Fruit fly (Drosophila melanogaster) whole organism, embryonic: ENCODE data around the gene Kah.

ENCODE experiments used
- Adf1 ChIP-seq: fragments of 200-800 bp; sonication (Bioruptor generic); IDR thresholded peaks from 2 replicates; pipeline ENCODE4 v1.3.6; 2022; ENCODE audit warnings: missing biosample characterization, missing genetic modification characterization
- Aef1 ChIP-seq: fragments of 200-800 bp; sonication (Bioruptor generic); IDR thresholded peaks from 3 replicates; pipeline ENCODE4 v1.3.6; 2022; ENCODE audit warnings: missing biosample characterization, missing genetic modification characterization
- Antp ChIP-seq: fragments of 200-800 bp; sonication (Bioruptor generic); optimal IDR thresholded peaks from 3 replicates; lab custom pipeline; 2016; ENCODE audit warnings: missing biosample characterization, missing genetic modification characterization
- B-H1 ChIP-seq: fragments of 200-800 bp; sonication (Bioruptor generic); IDR thresholded peaks from 3 replicates; pipeline ENCODE4 v1.3.6; 2022; ENCODE audit warnings: missing biosample characterization, missing genetic modification characterization
- B-H2 ChIP-seq: fragments of 200-800 bp; sonication (Bioruptor generic); optimal IDR thresholded peaks from 2 replicates; lab custom pipeline; 2018; ENCODE audit warnings: missing biosample characterization, mild to moderate bottlenecking, missing genetic modification characterization
- Bgb ChIP-seq: fragments of 200-800 bp; sonication (Bioruptor generic); IDR thresholded peaks from 2 replicates; pipeline ENCODE4 v1.3.6; 2022; ENCODE audit warnings: missing biosample characterization, missing genetic modification characterization; ENCODE audit not compliant: partially characterized antibody
- C15 ChIP-seq: fragments of 200-800 bp; sonication (Bioruptor generic); IDR thresholded peaks from 3 replicates; pipeline ENCODE4 v1.3.6; 2022; ENCODE audit warnings: missing biosample characterization, missing genetic modification characterization
- CG10274 ChIP-seq: fragments of 200-800 bp; sonication (Bioruptor generic); optimal IDR thresholded peaks from 3 replicates; lab custom pipeline; 2017; ENCODE audit warnings: missing biosample characterization, mild to moderate bottlenecking, missing genetic modification characterization
- CG10543 ChIP-seq: fragments of 200-800 bp; sonication (Bioruptor generic); optimal IDR thresholded peaks from 3 replicates; lab custom pipeline; 2017; ENCODE audit warnings: missing biosample characterization, mild to moderate bottlenecking, missing genetic modification characterization, moderate library complexity
- CG11247 ChIP-seq: fragments of 200-800 bp; sonication (Bioruptor generic); IDR thresholded peaks from 2 replicates; pipeline ENCODE4 v1.3.6; 2022; ENCODE audit warnings: missing biosample characterization, missing genetic modification characterization
- CG12769 ChIP-seq: fragments of 200-800 bp; sonication (Bioruptor generic); optimal IDR thresholded peaks from 2 replicates; lab custom pipeline; 2019; ENCODE audit warnings: missing biosample characterization, mild to moderate bottlenecking, missing genetic modification characterization, moderate library complexity
- CG13296 ChIP-seq: fragments of 200-800 bp; sonication (Bioruptor generic); optimal IDR thresholded peaks from 3 replicates; lab custom pipeline; 2018; ENCODE audit warnings: missing biosample characterization, mild to moderate bottlenecking, missing genetic modification characterization
- CG13894 ChIP-seq: fragments of 200-800 bp; sonication (Bioruptor generic); optimal IDR thresholded peaks from 3 replicates; lab custom pipeline; 2018; ENCODE audit warnings: missing biosample characterization, mild to moderate bottlenecking, missing genetic modification characterization, moderate library complexity
- CG15514 ChIP-seq: fragments of 200-800 bp; sonication (Bioruptor generic); optimal IDR thresholded peaks from 3 replicates; lab custom pipeline; 2017; ENCODE audit warnings: missing biosample characterization, missing genetic modification characterization, mild to moderate bottlenecking, moderate library complexity, missing genetic modification reagents
- CG30020 ChIP-seq: fragments of 200-800 bp; optimal IDR thresholded peaks from 2 replicates; lab custom pipeline; 2019; ENCODE audit warnings: missing biosample characterization, mild to moderate bottlenecking, missing genetic modification characterization, moderate library complexity
- CG3281 ChIP-seq: fragments of 200-800 bp; sonication (Bioruptor generic); optimal IDR thresholded peaks from 3 replicates; lab custom pipeline; 2017; ENCODE audit warnings: missing biosample characterization, mild to moderate bottlenecking, missing genetic modification characterization
- CG34376 ChIP-seq: fragments of 200-800 bp; sonication (Bioruptor generic); optimal IDR thresholded peaks from 2 replicates; lab custom pipeline; 2018; ENCODE audit warnings: missing biosample characterization, mild to moderate bottlenecking, missing genetic modification characterization
- CG4360 ChIP-seq: fragments of 200-800 bp; sonication (Bioruptor generic); IDR thresholded peaks from 2 replicates; pipeline ENCODE4 v1.3.6; 2022; ENCODE audit warnings: missing biosample characterization, missing genetic modification characterization
- CG7928 ChIP-seq: fragments of 200-800 bp; sonication (Bioruptor generic); optimal IDR thresholded peaks from 2 replicates; lab custom pipeline; 2017; ENCODE audit warnings: missing biosample characterization, mild to moderate bottlenecking, missing genetic modification characterization
- CG8281 ChIP-seq: fragments of 200-800 bp; sonication (Bioruptor generic); optimal IDR thresholded peaks from 2 replicates; lab custom pipeline; 2018; ENCODE audit warnings: missing biosample characterization, mild to moderate bottlenecking, missing genetic modification characterization, moderate library complexity
- Deaf1 ChIP-seq: fragments of 200-800 bp; optimal IDR thresholded peaks from 3 replicates; lab custom pipeline; 2019; ENCODE audit warnings: missing biosample characterization, mild to moderate bottlenecking, missing genetic modification characterization, moderate library complexity
- Elba2 ChIP-seq: fragments of 200-800 bp; sonication (Bioruptor generic); optimal IDR thresholded peaks from 3 replicates; lab custom pipeline; 2016; ENCODE audit warnings: missing biosample characterization, missing genetic modification characterization
- Fer2 ChIP-seq: fragments of 200-800 bp; sonication (Bioruptor generic); optimal IDR thresholded peaks from 2 replicates; lab custom pipeline; 2018; ENCODE audit warnings: missing biosample characterization, mild to moderate bottlenecking, missing genetic modification characterization, moderate library complexity
- Hand ChIP-seq: fragments of 200-800 bp; sonication (Bioruptor generic); optimal IDR thresholded peaks from 2 replicates; lab custom pipeline; 2017; ENCODE audit warnings: mild to moderate bottlenecking, missing biosample characterization, missing genetic modification reagents, missing genetic modification characterization
- NFAT ChIP-seq: fragments of 200-800 bp; sonication (Bioruptor generic); IDR thresholded peaks from 2 replicates; pipeline ENCODE4 v1.3.6; 2022; ENCODE audit warnings: missing biosample characterization, missing genetic modification characterization
- Pdp1 ChIP-seq, 2 experiments: fragments of 200-800 bp; sonication (Bioruptor generic); optimal IDR thresholded peaks; 3 replicates each; lab custom pipeline; 2016; ENCODE audit warnings: missing biosample characterization in 2 of 2, missing genetic modification characterization in 2 of 2, mild to moderate bottlenecking in 1 of 2, moderate library complexity in 1 of 2
- Rfx ChIP-seq: fragments of 200-800 bp; sonication (Bioruptor generic); IDR thresholded peaks from 2 replicates; pipeline ENCODE4 v1.3.6; 2022; ENCODE audit warnings: missing biosample characterization, missing genetic modification characterization
- ab ChIP-seq: fragments of 200-800 bp; sonication (Bioruptor generic); optimal IDR thresholded peaks from 2 replicates; lab custom pipeline; 2016; ENCODE audit warnings: missing biosample characterization, missing genetic modification characterization
- abd-A ChIP-seq: fragments of 200-800 bp; sonication (Bioruptor generic); optimal IDR thresholded peaks from 3 replicates; lab custom pipeline; 2019; ENCODE audit warnings: missing biosample characterization, mild to moderate bottlenecking, missing genetic modification characterization, moderate library complexity
- bbx ChIP-seq: fragments of 200-800 bp; sonication (Bioruptor generic); IDR thresholded peaks from 2 replicates; pipeline ENCODE4 v1.3.6; 2022; ENCODE audit warnings: missing biosample characterization, missing genetic modification characterization; ENCODE audit not compliant: partially characterized antibody
- cas ChIP-seq: fragments of 200-800 bp; sonication (Bioruptor generic); IDR thresholded peaks from 2 replicates; pipeline ENCODE4 v1.3.6; 2022; ENCODE audit warnings: missing biosample characterization, missing genetic modification characterization
- caup ChIP-seq: fragments of 200-800 bp; sonication (Bioruptor generic); optimal IDR thresholded peaks from 3 replicates; lab custom pipeline; 2017; ENCODE audit warnings: missing biosample characterization, mild to moderate bottlenecking, missing genetic modification characterization, moderate library complexity; ENCODE audit not compliant: severe bottlenecking
- chm ChIP-seq: fragments of 200-800 bp; sonication (Bioruptor generic); IDR thresholded peaks from 2 replicates; pipeline ENCODE4 v1.3.6; 2022; ENCODE audit warnings: missing biosample characterization, missing genetic modification characterization
- gsb ChIP-seq: fragments of 200-800 bp; sonication (Bioruptor generic); IDR thresholded peaks from 2 replicates; pipeline ENCODE4 v1.3.6; 2022; ENCODE audit warnings: missing biosample characterization, missing genetic modification characterization
- her ChIP-seq: fragments of 200-800 bp; sonication (Bioruptor generic); optimal IDR thresholded peaks from 2 replicates; lab custom pipeline; 2016; ENCODE audit warnings: missing biosample characterization, missing genetic modification characterization
- jing ChIP-seq: fragments of 200-800 bp; sonication (Bioruptor generic); optimal IDR thresholded peaks from 2 replicates; lab custom pipeline; 2018; ENCODE audit warnings: missing biosample characterization, mild to moderate bottlenecking, missing genetic modification characterization
- lilli ChIP-seq: fragments of 200-800 bp; sonication (Bioruptor generic); optimal IDR thresholded peaks from 3 replicates; lab custom pipeline; 2016; ENCODE audit warnings: missing biosample characterization, missing genetic modification characterization
- lov ChIP-seq, 2 experiments: fragments of 200-800 bp in 1 of 2; fragments of >200 bp in 1 of 2; sonication (Bioruptor generic) in 1 of 2; IDR thresholded peaks in 1 of 2; optimal IDR thresholded peaks in 1 of 2; 2 replicates in 1 of 2; 3 replicates in 1 of 2; pipeline versions ENCODE4 v1.3.6 to Lab custom; 2017 to 2022; ENCODE audit warnings: missing biosample characterization in 1 of 2, missing genetic modification characterization in 1 of 2
- mirr ChIP-seq: fragments of 200-800 bp; sonication (Bioruptor generic); optimal IDR thresholded peaks from 3 replicates; lab custom pipeline; 2018; ENCODE audit warnings: missing biosample characterization, mild to moderate bottlenecking, missing genetic modification characterization
- pan ChIP-seq, 4 experiments: fragments of >200 bp in 3 of 4; fragments of 200-800 bp in 1 of 4; sonication (Bioruptor generic) in 1 of 4; optimal IDR thresholded peaks in 3 of 4; IDR thresholded peaks in 1 of 4; 2 replicates each; pipeline versions ENCODE4 v1.3.6 to Lab custom; 2017 to 2022; ENCODE audit warnings: missing biosample characterization in 2 of 4, missing genetic modification characterization in 2 of 4, mixed read lengths in 1 of 4
- pho ChIP-seq: fragments of 200-800 bp; sonication (Bioruptor generic); optimal IDR thresholded peaks from 2 replicates; lab custom pipeline; 2016; ENCODE audit warnings: missing biosample characterization, missing genetic modification characterization
- sd ChIP-seq: fragments of 200-800 bp; sonication (Bioruptor generic); optimal IDR thresholded peaks from 3 replicates; lab custom pipeline; 2018; ENCODE audit warnings: missing biosample characterization, mild to moderate bottlenecking, missing genetic modification characterization, moderate library complexity
- sens ChIP-seq: fragments of 200-800 bp; sonication (Bioruptor generic); peaks from one replicate; lab custom pipeline; 2016; ENCODE audit warnings: missing biosample characterization, missing genetic modification characterization
- sim ChIP-seq: fragments of 200-800 bp; sonication (Bioruptor generic); IDR thresholded peaks from 2 replicates; pipeline ENCODE4 v1.3.6; 2022; ENCODE audit warnings: missing biosample characterization, missing genetic modification characterization
- slp2 ChIP-seq: fragments of 200-800 bp; sonication (Bioruptor generic); optimal IDR thresholded peaks from 2 replicates; lab custom pipeline; 2016; ENCODE audit warnings: missing biosample characterization, missing genetic modification characterization
- sr ChIP-seq: fragments of 200-800 bp; sonication (Bioruptor generic); IDR thresholded peaks from 3 replicates; pipeline ENCODE4 v1.3.6; 2022; ENCODE audit warnings: missing biosample characterization, missing genetic modification characterization
- sug ChIP-seq: fragments of 200-800 bp; optimal IDR thresholded peaks from 2 replicates; lab custom pipeline; 2019; ENCODE audit warnings: missing biosample characterization, mild to moderate bottlenecking, missing genetic modification characterization, moderate library complexity

Gene Kah

DNA sequence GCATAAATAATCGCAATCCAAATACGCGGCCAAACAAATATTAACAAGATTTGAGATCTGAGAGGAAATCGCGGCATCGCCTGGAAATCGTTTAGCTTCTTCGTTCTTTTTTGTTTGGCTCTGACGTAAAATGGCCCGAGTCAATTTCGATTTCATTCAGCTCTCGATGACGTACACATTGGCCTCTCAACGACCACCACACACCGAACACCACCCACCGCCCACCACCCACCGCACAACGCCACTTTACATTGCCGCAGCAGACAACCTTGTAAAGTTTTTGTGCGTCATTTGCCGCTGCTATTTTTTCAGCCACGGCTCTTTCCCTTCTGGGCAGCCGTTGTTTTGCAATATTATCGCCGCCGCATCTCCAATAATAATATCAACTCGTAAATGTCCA lies 43.0 kb upstream of the Kah start (continued):
- TF ChIP-seq B-H1 (GFP tag; lab: Robert Waterston, UW) (no peak), sim (no peak), CG11247 (GFP tag; lab: Robert Waterston, UW) (no peak), CG13296 (GFP tag; lab: Kevin White, UChicago) (no peak), Elba2 (GFP tag; lab: Kevin White, UChicago) (no peak)

- TF ChIP-seq mirr (peak; percentile 62), chm (0 out of 2 replicates have a peak, but pooled peaks have one; percentile 23), CG13894 (tag; lab: Kevin White, UChicago) (peak; percentile 99), Bgb (GFP tag; lab: Robert Waterston, UW) (peak; percentile 39; the same call in 1 of the 2 replicates), cas (GFP tag; lab: Robert Waterston, UW) (0 out of 2 replicates have a peak, but pooled peaks have one; percentile 34), CG12769 (tag; lab: Kevin White, UChicago) (peak; percentile 45), CG7928 (no peak), caup (peak; percentile 22), abd-A (tag; lab: Kevin White, UChicago) (peak; percentile 24), pan (optimal IDR thresholded peaks at IDR 0.05; lab: Kevin White, UChicago) (no peak), pan (GFP tag; optimal IDR thresholded peaks at IDR 0.05 in 1 of 2, IDR thresholded peaks at IDR 0.05 in 1 of 2) (peak in 1 of 2 experiments; percentile 28), CG8281 (no peak), CG30020 (tag; lab: Kevin White, UChicago) (no peak), ab (GFP tag; lab: Kevin White, UChicago) (no peak), B-H2 (peak; percentile 67), bbx (GFP tag; lab: Robert Waterston, UW) (0 out of 2 replicates have a peak, but pooled peaks have one; percentile 28), CG3281 (GFP tag; lab: Kevin White, UChicago) (no peak), Hand (GFP tag; lab: Kevin White, UChicago) (peak; percentile 13), C15 (GFP tag; lab: Robert Waterston, UW) (0 out of 3 replicates have a peak, but pooled peaks have one; percentile 5), CG15514 (peak; percentile 49), Adf1 (GFP tag; lab: Robert Waterston, UW) (peak; percentile 48; the same call in 1 of the 2 replicates), Pdp1 (GFP tag; optimal IDR thresholded peaks at IDR 0.05; lab: Kevin White, UChicago) (peak in 1 of 2 experiments; percentile 30), CG4360 (GFP tag; lab: Robert Waterston, UW) (0 out of 2 replicates have a peak, but pooled peaks have one; percentile 17), slp2 (GFP tag; lab: Kevin White, UChicago) (no peak), her (GFP tag; lab: Kevin White, UChicago) (peak; percentile 3), NFAT (GFP tag; lab: Robert Waterston, UW) (0 out of 2 replicates have a peak, but pooled peaks have one; percentile 9), sens (GFP tag; lab: Kevin White, UChicago) (peak; percentile 81), gsb (GFP tag; lab: Robert Waterston, UW) (peak; percentile 35; the same call in 1 of the 2 replicates), CG10274 (no peak), sd (peak; percentile 35), sr (GFP tag; lab: Robert Waterston, UW) (no peak), CG10543 (GFP tag; lab: Kevin White, UChicago) (peak; percentile 86), lov (optimal IDR thresholded peaks at IDR 0.05; lab: Kevin White, UChicago) (no peak), lov (GFP tag; IDR thresholded peaks at IDR 0.05; lab: Robert Waterston, UW) (peak; percentile 24; the same call in 1 of the 3 replicates), Rfx (peak; percentile 40; the same call in 1 of the 2 replicates), sug (tag; lab: Kevin White, UChicago) (peak; percentile 49), Deaf1 (tag; lab: Kevin White, UChicago) (peak; percentile 77), Aef1 (GFP tag; lab: Robert Waterston, UW) (0 out of 3 replicates have a peak, but pooled peaks have one; percentile 21), Fer2 (no peak), Antp (GFP tag; lab: Kevin White, UChicago) (peak; percentile 1), CG34376 (peak; percentile 59), jing (GFP tag; lab: Kevin White, UChicago) (no peak), pho (no peak), lilli (GFP tag; lab: Kevin White, UChicago) (no peak)
These were observed 41.6 kb upstream of the Kah start for dm6 chr3L:630666-631065.
